Worm (Caenorhabditis elegans) whole organism, early embryonic: ENCODE results near the gene oac-6.
"Not testable (repeated sequence)": the region's sequence is repeated elsewhere in the genome, so short reads cannot be mapped to it uniquely, and the experiment has no call there.

Experiments
- F13C5.2 ChIP-seq: sonication (generic microtip); optimal IDR thresholded peaks from 2 replicates; lab custom pipeline; 2017; ENCODE audit warnings: mild to moderate bottlenecking, missing genetic modification characterization, inconsistent platforms, missing compliant biosample characterization
- aly-1 ChIP-seq: sonication (generic microtip); optimal IDR thresholded peaks from 2 replicates; lab custom pipeline; 2016; ENCODE audit warnings: missing genetic modification characterization, missing compliant biosample characterization
- ama-1 ChIP-seq: fragments of 150-350 bp; optimal IDR thresholded peaks from 2 replicates; lab custom pipeline; 2014
- ceh-13 ChIP-seq: fragments of 200-800 bp; sonication (Bioruptor generic); optimal IDR thresholded peaks from 2 replicates; lab custom pipeline; 2018; ENCODE audit warnings: mild to moderate bottlenecking, missing genetic modification characterization, missing compliant biosample characterization
- ceh-36 ChIP-seq: sonication (generic microtip); optimal IDR thresholded peaks from 2 replicates; lab custom pipeline; 2016; ENCODE audit warnings: missing genetic modification characterization, inconsistent platforms, missing compliant biosample characterization
- flt-1 ChIP-seq: fragments of 200-800 bp; sonication (Bioruptor generic); IDR thresholded peaks from 2 replicates; pipeline ENCODE4 v1.3.6; 2022; ENCODE audit warnings: missing genetic modification characterization, missing compliant biosample characterization
- hmbx-1 ChIP-seq: sonication (generic microtip); optimal IDR thresholded peaks from 2 replicates; lab custom pipeline; 2016; ENCODE audit warnings: mild to moderate bottlenecking, missing genetic modification characterization, missing compliant biosample characterization
- hmg-4 ChIP-seq: fragments of 200-800 bp; sonication (Bioruptor generic); optimal IDR thresholded peaks from 2 replicates; lab custom pipeline; 2018; ENCODE audit warnings: mild to moderate bottlenecking, missing genetic modification characterization, missing compliant biosample characterization
- hnd-1 ChIP-seq: sonication (generic microtip); optimal IDR thresholded peaks from 2 replicates; lab custom pipeline; 2016; ENCODE audit warnings: missing genetic modification characterization, missing compliant biosample characterization
- scrt-1 ChIP-seq: fragments of 200-800 bp; sonication (Bioruptor generic); IDR thresholded peaks from 2 replicates; pipeline ENCODE4 v1.3.6; 2022; ENCODE audit warnings: missing genetic modification characterization, missing compliant biosample characterization
- sea-1 ChIP-seq: fragments of 200-800 bp; sonication (Bioruptor generic); conservative IDR thresholded peaks from 2 replicates; pipeline ENCODE4 v1.3.6; 2022; ENCODE audit warnings: missing genetic modification characterization, missing compliant biosample characterization
- tbx-37 ChIP-seq: fragments of 200-800 bp; sonication (Bioruptor generic); conservative IDR thresholded peaks from 2 replicates; pipeline ENCODE4 v1.3.6; 2022; ENCODE audit warnings: missing genetic modification reagents, missing genetic modification characterization, missing compliant biosample characterization

DNA sequence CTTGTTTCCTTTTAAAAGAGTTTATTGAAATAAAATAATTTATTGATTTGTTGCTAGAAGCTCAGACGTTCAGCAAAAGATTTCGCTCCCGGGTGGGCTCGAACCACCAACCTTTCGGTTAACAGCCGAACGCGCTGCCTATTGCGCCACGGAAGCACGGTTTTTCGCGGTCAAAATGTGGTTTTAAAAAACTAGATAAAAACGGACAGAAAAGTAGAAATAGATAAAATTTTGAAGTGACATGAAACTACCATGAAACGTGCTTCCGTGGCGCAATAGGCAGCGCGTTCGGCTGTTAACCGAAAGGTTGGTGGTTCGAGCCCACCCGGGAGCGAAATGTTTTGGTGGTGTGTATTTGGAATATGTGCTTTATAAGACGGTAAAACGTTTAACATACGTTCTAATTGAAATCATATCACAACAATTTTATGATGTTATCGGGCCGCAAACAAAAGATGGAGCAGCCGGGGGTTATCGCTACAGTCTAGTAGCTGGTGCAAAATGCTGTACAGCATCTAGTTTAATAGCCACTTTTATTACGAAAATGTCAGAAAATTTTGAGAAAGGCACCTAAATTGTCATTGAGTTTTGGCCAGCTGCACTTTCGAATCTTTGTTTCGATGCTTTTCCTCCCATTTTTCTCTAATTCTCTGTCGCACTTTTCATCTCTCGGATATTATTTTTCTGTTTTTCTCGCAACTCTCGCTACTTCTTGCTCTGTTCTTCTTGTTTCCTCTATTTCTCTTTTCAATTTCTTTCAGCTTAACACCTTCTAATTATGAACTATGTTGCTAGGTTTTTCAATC is 36.0 kb downstream of the oac-6 start, which contains the start of gene slc-9B.2:
- TF ChIP-seq ceh-13 (GFP tag; lab: Kevin White, UChicago); flt-1 (GFP tag; lab: Robert Waterston, UW); tbx-37 (GFP tag; lab: Robert Waterston, UW); ama-1 (lab: Kevin White, UChicago); hmg-4 (GFP tag; lab: Kevin White, UChicago); hnd-1; ceh-36 (tag; lab: Kevin White, UChicago); scrt-1 (GFP tag; lab: Robert Waterston, UW); sea-1; F13C5.2 (tag; lab: Kevin White, UChicago); hmbx-1; aly-1: not testable (repeated sequence)
